Worm (Caenorhabditis elegans) whole organism, early embryonic: ENCODE measurements around the gene fbxa-72.

Experiments
- B0310.2 ChIP-seq: sonication (generic microtip); optimal IDR thresholded peaks from 2 replicates; lab custom pipeline; 2016; ENCODE audit warnings: mild to moderate bottlenecking, missing genetic modification characterization, missing compliant biosample characterization
- F13C5.2 ChIP-seq: sonication (generic microtip); optimal IDR thresholded peaks from 2 replicates; lab custom pipeline; 2017; ENCODE audit warnings: mild to moderate bottlenecking, missing genetic modification characterization, inconsistent platforms, missing compliant biosample characterization
- aly-1 ChIP-seq: sonication (generic microtip); optimal IDR thresholded peaks from 2 replicates; lab custom pipeline; 2016; ENCODE audit warnings: missing genetic modification characterization, missing compliant biosample characterization
- ama-1 ChIP-seq: fragments of 150-350 bp; optimal IDR thresholded peaks from 2 replicates; lab custom pipeline; 2014
- ceh-13 ChIP-seq: fragments of 200-800 bp; sonication (Bioruptor generic); optimal IDR thresholded peaks from 2 replicates; lab custom pipeline; 2018; ENCODE audit warnings: mild to moderate bottlenecking, missing genetic modification characterization, missing compliant biosample characterization
- ceh-36 ChIP-seq: sonication (generic microtip); optimal IDR thresholded peaks from 2 replicates; lab custom pipeline; 2016; ENCODE audit warnings: missing genetic modification characterization, inconsistent platforms, missing compliant biosample characterization
- ets-7 ChIP-seq: sonication (generic microtip); optimal IDR thresholded peaks from 2 replicates; lab custom pipeline; 2016; ENCODE audit warnings: missing genotype, missing genetic modification characterization, missing compliant biosample characterization
- flt-1 ChIP-seq: fragments of 200-800 bp; sonication (Bioruptor generic); IDR thresholded peaks from 2 replicates; pipeline ENCODE4 v1.3.6; 2022; ENCODE audit warnings: missing genetic modification characterization, missing compliant biosample characterization
- hmbx-1 ChIP-seq: sonication (generic microtip); optimal IDR thresholded peaks from 2 replicates; lab custom pipeline; 2016; ENCODE audit warnings: mild to moderate bottlenecking, missing genetic modification characterization, missing compliant biosample characterization
- hmg-4 ChIP-seq: fragments of 200-800 bp; sonication (Bioruptor generic); optimal IDR thresholded peaks from 2 replicates; lab custom pipeline; 2018; ENCODE audit warnings: mild to moderate bottlenecking, missing genetic modification characterization, missing compliant biosample characterization
- hnd-1 ChIP-seq: sonication (generic microtip); optimal IDR thresholded peaks from 2 replicates; lab custom pipeline; 2016; ENCODE audit warnings: missing genetic modification characterization, missing compliant biosample characterization
- pes-1 ChIP-seq: fragments of 200-800 bp; sonication (Bioruptor generic); IDR thresholded peaks from 2 replicates; pipeline ENCODE4 v1.3.6; 2022; ENCODE audit warnings: missing genetic modification reagents, missing genetic modification characterization, missing compliant biosample characterization
- scrt-1 ChIP-seq: fragments of 200-800 bp; sonication (Bioruptor generic); IDR thresholded peaks from 2 replicates; pipeline ENCODE4 v1.3.6; 2022; ENCODE audit warnings: missing genetic modification characterization, missing compliant biosample characterization
- sea-1 ChIP-seq: fragments of 200-800 bp; sonication (Bioruptor generic); conservative IDR thresholded peaks from 2 replicates; pipeline ENCODE4 v1.3.6; 2022; ENCODE audit warnings: missing genetic modification characterization, missing compliant biosample characterization
- tbx-11 ChIP-seq: fragments of 200-800 bp; sonication (Bioruptor generic); IDR thresholded peaks from 2 replicates; pipeline ENCODE4 v1.3.6; 2022; ENCODE audit warnings: missing genetic modification characterization, missing compliant biosample characterization
- tbx-37 ChIP-seq: fragments of 200-800 bp; sonication (Bioruptor generic); conservative IDR thresholded peaks from 2 replicates; pipeline ENCODE4 v1.3.6; 2022; ENCODE audit warnings: missing genetic modification reagents, missing genetic modification characterization, missing compliant biosample characterization
- tra-4 ChIP-seq: sonication (generic microtip); optimal IDR thresholded peaks from 2 replicates; lab custom pipeline; 2017; ENCODE audit warnings: missing genetic modification characterization, missing compliant biosample characterization

The fbxa-72 gene

DNA sequence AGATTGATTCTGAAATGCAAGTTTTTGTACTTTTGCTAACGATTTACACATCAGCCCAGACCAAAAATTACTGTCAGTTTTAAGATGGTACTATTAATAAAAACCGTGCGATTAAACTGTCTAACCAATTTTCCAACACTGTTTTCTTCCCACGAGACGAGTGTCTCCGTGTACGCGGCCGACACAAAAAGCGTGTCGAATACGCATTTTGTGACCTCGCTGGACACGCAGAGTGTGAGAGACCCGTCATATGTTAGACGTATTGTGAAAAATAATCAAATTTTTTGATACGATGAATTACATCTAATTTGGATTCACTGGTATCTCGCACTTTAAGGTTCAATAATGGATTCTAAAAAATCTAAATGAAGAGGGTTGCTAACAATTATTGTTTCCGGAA, 40.9 kb downstream of the fbxa-72 start:
- no peak for TF ChIP-seq hmg-4

DNA sequence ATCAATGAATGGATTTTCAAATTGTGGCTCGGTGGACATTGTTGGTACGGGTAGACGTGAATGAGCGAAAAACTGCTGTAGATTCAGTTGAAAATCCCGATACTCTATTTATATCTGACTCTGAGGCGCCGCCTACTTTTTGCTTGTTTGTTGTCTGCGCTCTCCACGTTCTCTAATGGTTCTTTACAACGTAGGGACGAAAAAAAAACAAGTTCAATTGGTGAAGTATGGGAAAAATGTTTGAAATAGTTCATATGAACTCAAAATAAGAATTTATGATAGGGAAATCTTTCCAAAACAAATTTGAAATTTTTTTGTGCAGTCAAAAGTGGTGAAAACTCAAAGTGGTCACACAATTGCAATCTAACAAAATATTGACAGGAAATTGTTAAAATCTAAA, 41.7 kb downstream of the fbxa-72 start, which contains the start of gene F48G7.10:
Gene F48G7.10 (minus strand): TSS at position 101 of the 400 bp plus-strand sequence.
- TF ChIP-seq ama-1 (lab: Kevin White, UChicago) (no peak), tbx-37 (GFP tag; lab: Robert Waterston, UW) (no peak), tbx-11 (GFP tag; lab: Robert Waterston, UW) (no peak), B0310.2 (no peak), scrt-1 (no peak), pes-1 (GFP tag; lab: Robert Waterston, UW) (no peak), flt-1 (GFP tag; lab: Robert Waterston, UW) (no peak), tra-4 (tag; lab: Kevin White, UChicago) (no peak)

DNA sequence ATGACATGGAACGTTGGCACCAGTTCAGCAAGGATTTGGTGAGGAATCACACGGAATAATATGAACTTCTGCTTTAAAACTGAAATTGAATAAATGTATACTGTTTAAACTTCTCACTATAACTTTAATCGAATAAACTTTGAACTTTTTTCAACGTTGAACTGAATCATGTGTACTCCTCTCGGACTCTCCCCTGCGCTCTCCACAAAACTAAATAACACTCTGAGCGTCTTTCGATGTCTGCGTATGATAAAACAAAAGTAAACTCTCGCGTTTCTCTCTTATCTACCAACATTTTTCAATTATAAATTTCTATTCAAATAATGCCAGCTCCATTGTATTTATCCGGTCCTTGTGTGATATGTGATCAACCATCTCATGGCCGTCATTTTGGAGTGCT, 44.7 kb downstream of the fbxa-72 start:
- no peak for TF ChIP-seq hmbx-1 (tag; lab: Kevin White, UChicago)
- no peak for TF ChIP-seq ets-7
- TF ChIP-seq B0310.2 = no peak
- TF ChIP-seq tbx-37 (GFP tag; lab: Robert Waterston, UW) = no peak
- no peak for TF ChIP-seq pes-1 (GFP tag; lab: Robert Waterston, UW)
- no peak for TF ChIP-seq sea-1
- TF ChIP-seq aly-1 = no peak
- no peak for TF ChIP-seq hmg-4
- no peak for TF ChIP-seq hnd-1 (tag; lab: Kevin White, UChicago)
- no peak for TF ChIP-seq ama-1 (lab: Kevin White, UChicago)
- TF ChIP-seq ceh-36 (tag; lab: Kevin White, UChicago) = no peak

DNA sequence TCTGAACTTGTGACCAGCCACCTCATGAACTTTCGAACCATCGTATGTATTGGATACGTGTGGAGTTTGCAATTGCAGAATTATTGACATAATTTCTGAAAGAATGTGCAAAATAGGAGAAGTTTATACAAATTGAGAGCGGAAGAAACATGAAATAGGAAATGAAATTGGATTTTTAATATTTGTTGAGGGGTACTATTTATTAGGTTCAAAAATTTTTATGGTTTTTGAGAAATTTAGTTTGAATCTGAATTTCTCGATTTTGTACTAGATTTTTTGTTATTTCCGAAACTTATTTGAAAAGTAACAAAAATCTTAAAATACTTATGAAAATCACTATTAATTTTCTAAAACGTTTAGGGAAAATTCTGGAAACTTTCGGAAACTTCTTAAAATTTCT, 48.0 kb downstream of the fbxa-72 start, which contains the start of gene F48G7.9:
Gene F48G7.9 (minus strand): TSS at position 101 of the 400 bp plus-strand sequence.
- TF ChIP-seq flt-1 (GFP tag; lab: Robert Waterston, UW) (no peak), ceh-13 (GFP tag; lab: Kevin White, UChicago) (no peak), tbx-37 (GFP tag; lab: Robert Waterston, UW) (no peak), hmg-4 (no peak), B0310.2 (no peak), hmbx-1 (tag; lab: Kevin White, UChicago) (no peak), hnd-1 (tag; lab: Kevin White, UChicago) (no peak), ets-7 (no peak), pes-1 (GFP tag; lab: Robert Waterston, UW) (no peak), tra-4 (tag; lab: Kevin White, UChicago) (no peak), scrt-1 (no peak), F13C5.2 (no peak)

DNA sequence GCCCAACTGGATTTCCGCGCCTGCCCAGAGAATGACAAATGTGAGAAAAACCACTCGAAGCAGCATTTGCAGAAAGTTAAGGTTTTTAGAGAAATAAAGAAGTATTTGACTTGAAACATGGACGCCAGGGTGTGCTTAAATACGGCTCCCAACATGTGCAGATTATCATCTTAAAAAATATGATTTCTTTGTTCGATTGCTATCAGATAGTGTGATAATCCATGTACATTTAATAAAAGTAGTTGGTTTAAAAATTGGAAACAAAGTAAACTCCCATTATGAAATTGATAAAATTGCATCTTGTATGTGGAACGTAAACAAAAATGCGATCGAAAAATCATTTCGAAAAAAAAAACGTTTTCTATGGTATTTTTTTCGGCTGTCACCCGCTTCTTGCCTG, 49.0 kb downstream of the fbxa-72 start, which contains the start of gene F48G7.8:
Gene F48G7.8 (minus strand): TSS at position 101 of the 400 bp plus-strand sequence.
- TF ChIP-seq B0310.2 (no peak), ceh-36 (tag; lab: Kevin White, UChicago) (no peak), pes-1 (GFP tag; lab: Robert Waterston, UW) (no peak), aly-1 (no peak), ama-1 (lab: Kevin White, UChicago) (no peak), tra-4 (tag; lab: Kevin White, UChicago) (no peak), tbx-37 (GFP tag; lab: Robert Waterston, UW) (no peak), flt-1 (GFP tag; lab: Robert Waterston, UW) (no peak), F13C5.2 (no peak), hmg-4 (no peak), ets-7 (no peak), scrt-1 (no peak), hmbx-1 (tag; lab: Kevin White, UChicago) (no peak), sea-1 (no peak), hnd-1 (tag; lab: Kevin White, UChicago) (no peak), tbx-11 (GFP tag; lab: Robert Waterston, UW) (no peak)

DNA sequence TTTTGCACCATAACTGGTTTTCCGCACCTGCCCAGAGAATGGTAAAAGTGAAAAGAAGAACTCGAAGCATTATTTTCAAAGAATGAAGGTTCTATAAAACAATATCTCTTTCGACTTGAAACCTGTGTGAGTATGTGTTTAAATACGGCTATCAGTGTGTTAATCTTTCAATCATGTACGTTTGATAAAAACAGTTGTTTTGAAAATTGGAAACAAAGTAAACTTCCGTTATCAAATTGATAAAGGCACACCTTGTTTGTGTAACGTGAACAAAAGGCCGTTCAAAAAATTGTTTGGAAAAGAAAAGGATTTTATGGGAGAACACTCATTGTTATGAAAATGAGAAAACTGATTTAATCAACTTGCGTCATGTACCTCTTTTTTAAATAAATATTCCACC, 50.2 kb downstream of the fbxa-72 start, which contains the start of gene F48G7.7:
Gene F48G7.7 (minus strand): TSS at position 101 of the 400 bp plus-strand sequence.
- TF ChIP-seq ceh-13 (GFP tag; lab: Kevin White, UChicago) (no peak), hmbx-1 (tag; lab: Kevin White, UChicago) (no peak)

DNA sequence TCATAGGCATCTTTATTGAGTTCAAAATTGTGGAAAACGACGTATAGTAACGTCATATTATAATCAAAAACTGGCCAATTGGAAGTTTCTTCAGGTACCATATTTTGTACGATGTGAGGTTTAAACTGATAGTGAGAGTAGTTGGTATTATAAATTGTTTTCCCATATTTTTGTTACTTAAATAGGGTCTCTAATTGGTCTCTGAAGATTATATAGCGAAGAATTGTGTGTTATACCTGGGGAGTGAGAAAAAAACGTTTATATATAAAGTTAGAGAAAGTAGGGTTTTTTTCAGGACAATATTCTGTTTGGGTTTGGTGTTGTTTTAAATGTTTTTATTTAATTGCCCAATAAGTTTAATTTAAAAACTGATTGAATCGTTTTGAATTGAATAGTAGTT, 51.6 kb downstream of the fbxa-72 start, which contains the start of gene srt-17:
Gene srt-17 (minus strand): TSS at position 101 of the 400 bp plus-strand sequence.
- TF ChIP-seq hnd-1 (tag; lab: Kevin White, UChicago) (no peak), F13C5.2 (no peak), aly-1 (no peak), pes-1 (GFP tag; lab: Robert Waterston, UW) (no peak), sea-1 (no peak)
